Worm (Caenorhabditis elegans) whole organism, late embryonic: ENCODE data around the gene nlp-46.

Experiments
- dmd-4 ChIP-seq: sonication (generic microtip); optimal IDR thresholded peaks from 2 replicates; lab custom pipeline; 2016; ENCODE audit warnings: borderline replicate concordance, missing genetic modification characterization, missing compliant biosample characterization
- fax-1 ChIP-seq: sonication (generic microtip); optimal IDR thresholded peaks from 2 replicates; lab custom pipeline; 2016; ENCODE audit warnings: missing genotype, missing genetic modification characterization, missing compliant biosample characterization
- fkh-10 ChIP-seq: fragments of 150-350 bp; optimal IDR thresholded peaks from 2 replicates; lab custom pipeline; 2014; ENCODE audit warnings: missing biosample characterization, missing genetic modification reagents, missing genetic modification characterization
- pqm-1 ChIP-seq: sonication (generic microtip); optimal IDR thresholded peaks from 2 replicates; lab custom pipeline; 2016; ENCODE audit warnings: missing genetic modification characterization, missing compliant biosample characterization

ce11 chrV:12517757-12518156 is 11.7 kb upstream of the nlp-46 start:
- TF ChIP-seq fax-1 (tag; lab: Kevin White, UChicago) (no peak), fkh-10 (GFP tag; lab: Kevin White, UChicago) (no peak), dmd-4 (tag; lab: Kevin White, UChicago) (no peak), pqm-1 (no peak)
